Fruit fly (Drosophila melanogaster): ENCODE data around the gene Scsalpha1.
A peak's percentile ranks its signal among the peaks of the same experiment; 100 is the strongest.

The Scsalpha1 gene

DNA sequence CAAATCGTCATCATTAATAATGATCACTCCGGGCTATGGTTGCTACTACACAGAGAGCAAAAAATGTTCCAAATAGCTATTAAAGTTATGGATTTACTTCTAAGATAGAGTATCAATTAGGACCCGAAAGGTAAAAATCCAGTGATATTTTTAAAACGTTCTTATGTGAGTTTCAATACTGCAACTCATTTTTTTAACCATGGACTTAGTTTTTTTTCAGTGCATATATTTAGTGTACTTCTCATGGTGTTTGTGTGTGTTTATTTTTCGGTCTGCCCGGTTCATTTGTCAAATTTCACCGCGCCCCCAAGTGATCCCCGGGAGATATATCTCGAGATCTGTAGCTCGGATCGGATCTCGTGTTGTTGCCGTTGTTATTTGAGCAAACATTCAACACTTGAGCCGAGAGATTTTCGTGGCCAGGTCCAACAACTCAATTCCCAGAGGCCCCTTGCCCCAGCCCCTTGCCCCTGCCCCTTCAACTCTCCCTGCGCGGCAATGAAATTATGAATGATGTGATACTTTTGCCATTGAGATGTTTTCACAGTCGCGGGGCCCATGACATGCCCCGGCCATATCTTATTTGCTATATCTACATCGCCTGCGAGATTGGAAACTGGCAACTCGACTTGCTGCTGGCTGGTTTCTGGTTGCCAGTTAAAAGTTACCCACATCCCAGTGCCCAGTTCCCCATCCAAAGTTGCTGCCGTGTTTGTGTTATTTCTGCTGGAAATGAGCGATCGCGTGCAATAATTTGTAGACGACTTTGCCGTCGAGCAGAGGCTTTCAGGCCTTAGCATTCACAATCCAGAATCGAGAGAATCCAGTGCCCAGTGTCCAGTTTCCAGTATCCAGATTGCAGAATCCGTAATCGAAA is 48.7 kb downstream of the Scsalpha1 start (continued):
- TF ChIP-seq CG6654 (GFP tag; optimal IDR thresholded peaks at IDR 0.05) (peak; percentile 37), CG11247 (GFP tag; IDR thresholded peaks at IDR 0.05) (no peak), tup (GFP tag; optimal IDR thresholded peaks at IDR 0.05) (peak; percentile 3), tgo (GFP tag; IDR thresholded peaks at IDR 0.05) (peak; percentile 51; the same call in 1 of the 3 replicates), Dbx (GFP tag; IDR thresholded peaks at IDR 0.05) (no peak), E2f1 (GFP tag; IDR thresholded peaks at IDR 0.05) (peak; percentile 40; the same call in 1 of the 2 replicates), CG6765 (GFP tag; optimal IDR thresholded peaks at IDR 0.05) (no peak), CG11723 (GFP tag; optimal IDR thresholded peaks at IDR 0.05) (peak; percentile 20), CG16815 (GFP tag; optimal IDR thresholded peaks at IDR 0.05) (peak; percentile 79), sim (GFP tag; IDR thresholded peaks at IDR 0.05) (peak; percentile 37; the same call in 1 of the 2 replicates), Mes4 (GFP tag; optimal IDR thresholded peaks at IDR 0.05) (peak; percentile 70), CG12942 (GFP tag; optimal IDR thresholded peaks at IDR 0.05) (peak; percentile 11), Deaf1 (tag; optimal IDR thresholded peaks at IDR 0.05) (peak; percentile 21), CG13775 (GFP tag; optimal IDR thresholded peaks at IDR 0.05) (peak; percentile 65), caup (GFP tag; optimal IDR thresholded peaks at IDR 0.05; ENCODE audit: severe bottlenecking) (peak; percentile 15), slp2 (GFP tag; optimal IDR thresholded peaks at IDR 0.05) (peak; percentile 57), CG43689 (GFP tag; IDR thresholded peaks at IDR 0.05) (no peak), PHDP (tag; optimal IDR thresholded peaks at IDR 0.05) (peak; percentile 63), sisA (GFP tag; IDR thresholded peaks at IDR 0.05) (peak; percentile 69), Camta (GFP tag; optimal IDR thresholded peaks at IDR 0.05) (peak; percentile 49), Lpt (GFP tag; optimal IDR thresholded peaks at IDR 0.05) (no peak), CG12155 (GFP tag; optimal IDR thresholded peaks at IDR 0.05) (peak; percentile 49), CG13296 (GFP tag; optimal IDR thresholded peaks at IDR 0.05) (no peak), CG7372 (GFP tag; IDR thresholded peaks at IDR 0.05) (no peak), CkIIα-i1 (GFP tag; IDR thresholded peaks at IDR 0.05) (no peak), Six4 (GFP tag; optimal IDR thresholded peaks at IDR 0.05) (peak; percentile 68), CG34224 (GFP tag; IDR thresholded peaks at IDR 0.05; ENCODE audit: partially characterized antibody) (no peak), odd (GFP tag; optimal IDR thresholded peaks at IDR 0.05) (peak; percentile 33), CG17186 (GFP tag; optimal IDR thresholded peaks at IDR 0.05) (no peak), CG10209 (GFP tag; optimal IDR thresholded peaks at IDR 0.05) (peak; percentile 71), HmgZ (tag; optimal IDR thresholded peaks at IDR 0.05) (no peak), Nf-YA (GFP tag; IDR thresholded peaks at IDR 0.05) (no peak), Vsx1 (GFP tag; optimal IDR thresholded peaks at IDR 0.05) (no peak), chif (GFP tag; optimal IDR thresholded peaks at IDR 0.05) (peak; percentile 70 to 89), nerfin-1 (tag; optimal IDR thresholded peaks at IDR 0.05) (peak; percentile 62), fd64A (GFP tag; optimal IDR thresholded peaks at IDR 0.05) (peak; percentile 27), vvl (GFP tag; IDR thresholded peaks at IDR 0.05) (peak; percentile 51; the same call in 1 of the 2 replicates), Hr51 (GFP tag; optimal IDR thresholded peaks at IDR 0.05) (peak; percentile 29 to 59), Fer3 (tag; optimal IDR thresholded peaks at IDR 0.05) (peak; percentile 46), unpg (GFP tag; optimal IDR thresholded peaks at IDR 0.05) (peak; percentile 74), Xrp1 (GFP tag; IDR thresholded peaks at IDR 0.05) (peak; percentile 86), CG4707 (GFP tag; optimal IDR thresholded peaks at IDR 0.05) (peak; percentile 51), NC2β (GFP tag; optimal IDR thresholded peaks at IDR 0.05) (peak; percentile 83), NK7.1 (GFP tag; optimal IDR thresholded peaks at IDR 0.05) (no peak), CG15696 (tag; optimal IDR thresholded peaks at IDR 0.05) (peak; percentile 85), chn (GFP tag; optimal IDR thresholded peaks at IDR 0.05) (peak; percentile 75), CG10543 (GFP tag; optimal IDR thresholded peaks at IDR 0.05) (no peak), Ets97D (GFP tag; optimal IDR thresholded peaks at IDR 0.05) (no peak), CG9609 (GFP tag; optimal IDR thresholded peaks at IDR 0.05) (peak; percentile 68)

Data from whole organism, embryonic.